Worm (Caenorhabditis elegans) whole organism, late embryonic: ENCODE measurements around the gene K02E7.11.

Source experiments
- ceh-45 ChIP-seq: fragments of 200-800 bp; sonication (Bioruptor generic); IDR thresholded peaks from 2 replicates; pipeline ENCODE4 v1.3.6; 2022; ENCODE audit warnings: missing genetic modification reagents, missing genetic modification characterization, missing compliant biosample characterization
- che-1 ChIP-seq: sonication (generic microtip); optimal IDR thresholded peaks from 2 replicates; lab custom pipeline; 2016; ENCODE audit warnings: mild to moderate bottlenecking, missing genetic modification characterization, missing compliant biosample characterization
- dmd-4 ChIP-seq: sonication (generic microtip); optimal IDR thresholded peaks from 2 replicates; lab custom pipeline; 2016; ENCODE audit warnings: borderline replicate concordance, missing genetic modification characterization, missing compliant biosample characterization
- elt-2 ChIP-seq: sonication (generic microtip); optimal IDR thresholded peaks from 2 replicates; lab custom pipeline; 2016; ENCODE audit warnings: missing genetic modification reagents, missing genetic modification characterization, missing compliant biosample characterization
- lim-6 ChIP-seq: sonication (generic microtip); optimal IDR thresholded peaks from 2 replicates; lab custom pipeline; 2016; ENCODE audit warnings: missing genetic modification characterization, missing compliant biosample characterization
- mec-3 ChIP-seq: sonication (generic microtip); optimal IDR thresholded peaks from 2 replicates; lab custom pipeline; 2016; ENCODE audit warnings: borderline replicate concordance, missing genetic modification characterization, missing compliant biosample characterization
- pag-3 ChIP-seq: sonication (generic microtip); optimal IDR thresholded peaks from 2 replicates; lab custom pipeline; 2016; ENCODE audit warnings: missing compliant biosample characterization, missing genetic modification characterization, borderline replicate concordance
- pha-4 ChIP-seq: fragments of 150-350 bp; optimal IDR thresholded peaks from 2 replicates; lab custom pipeline; 2018; ENCODE audit warnings: missing biosample characterization, missing genetic modification reagents, missing genetic modification characterization
- rnt-1 ChIP-seq: sonication (generic microtip); optimal IDR thresholded peaks from 2 replicates; lab custom pipeline; 2016; ENCODE audit warnings: missing genetic modification characterization, missing compliant biosample characterization
- sdc-2 ChIP-seq: sonication (generic microtip); optimal IDR thresholded peaks from 2 replicates; lab custom pipeline; 2016; ENCODE audit warnings: missing genotype, missing genetic modification characterization, missing compliant biosample characterization
- sox-2 ChIP-seq: fragments of 200-800 bp; sonication (Bioruptor generic); IDR thresholded peaks from 2 replicates; pipeline ENCODE4 v1.3.6; 2022; ENCODE audit warnings: missing genetic modification reagents, missing genetic modification characterization, missing compliant biosample characterization
- sox-4 ChIP-seq: sonication (generic microtip); optimal IDR thresholded peaks from 2 replicates; lab custom pipeline; 2017; ENCODE audit warnings: mild to moderate bottlenecking, missing genetic modification characterization, inconsistent platforms, missing compliant biosample characterization

DNA sequence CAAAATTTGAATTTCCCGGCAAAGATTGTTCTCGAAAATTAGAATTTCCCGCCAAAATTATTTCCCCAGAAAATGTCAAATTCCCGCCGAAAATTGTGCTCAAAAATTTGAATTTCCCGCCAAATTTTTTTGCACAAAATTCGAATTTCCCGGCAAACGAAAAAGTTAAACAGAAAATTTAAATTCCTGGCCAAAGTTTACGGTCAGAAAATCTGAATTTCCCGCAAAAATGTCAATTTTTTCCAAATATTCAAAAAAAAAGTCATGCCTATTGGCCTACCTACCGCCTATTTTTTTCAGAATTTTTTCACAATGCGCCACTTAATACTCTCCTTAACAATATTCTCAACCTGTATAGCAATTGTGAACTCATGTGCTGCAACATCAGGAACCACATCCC is 7.5 kb upstream of the K02E7.11 start, which contains the start of gene K02E7.1:
- TF ChIP-seq sox-4 (tag; lab: Kevin White, UChicago): no peak
- TF ChIP-seq sdc-2 (tag; lab: Kevin White, UChicago): no peak
- TF ChIP-seq pha-4 (tag; lab: Kevin White, UChicago): no peak
- TF ChIP-seq mec-3 (tag; lab: Kevin White, UChicago): no peak
- no peak for TF ChIP-seq elt-2 (tag; lab: Kevin White, UChicago)
- TF ChIP-seq ceh-45: no peak
- no peak for TF ChIP-seq dmd-4 (tag; lab: Kevin White, UChicago)
- TF ChIP-seq rnt-1 (tag; lab: Kevin White, UChicago): no peak
- no peak for TF ChIP-seq che-1
- no peak for TF ChIP-seq pag-3 (tag; lab: Kevin White, UChicago)
- no peak for TF ChIP-seq sox-2
- no peak for TF ChIP-seq lim-6 (tag; lab: Kevin White, UChicago)
